Worm (Caenorhabditis elegans) whole organism, mixed stage, embryonic: ENCODE results near the gene osgn-1.
"Not testable (repeated sequence)": the region's sequence is repeated elsewhere in the genome, so short reads cannot be mapped to it uniquely, and the experiment has no call there.

Source experiments
- elt-1 ChIP-seq: sonication (generic microtip); optimal IDR thresholded peaks from 2 replicates; lab custom pipeline; 2017; ENCODE audit warnings: missing genetic modification characterization, mild to moderate bottlenecking, missing compliant biosample characterization, antibody characterized with exemption, moderate library complexity, borderline replicate concordance; ENCODE audit not compliant: insufficient read depth
- flh-1 ChIP-seq: fragments of 200-800 bp; sonication (Bioruptor generic); optimal IDR thresholded peaks from 2 replicates; lab custom pipeline; 2018; ENCODE audit warnings: mild to moderate bottlenecking, missing genetic modification characterization, moderate library complexity, missing compliant biosample characterization
- lin-13 ChIP-seq: fragments of 150-350 bp; optimal IDR thresholded peaks from 2 replicates; lab custom pipeline; 2014; ENCODE audit warnings: missing biosample characterization, missing genetic modification characterization
- mep-1 ChIP-seq: fragments of 150-350 bp; optimal IDR thresholded peaks from 2 replicates; lab custom pipeline; 2017; ENCODE audit warnings: missing biosample characterization, missing genetic modification reagents, missing genetic modification characterization, inconsistent platforms

- not testable (repeated sequence) for TF ChIP-seq flh-1 (GFP tag; lab: Kevin White, UChicago); lin-13 (tag; lab: Kevin White, UChicago); elt-1 (tag; lab: Kevin White, UChicago); mep-1
These were observed 10.5 kb upstream of the osgn-1 start, which contains the start of gene K06B9.6 for ce11 chrIV:4196729-4197128.
